Fruit fly (Drosophila melanogaster): ENCODE results near the gene CG8534.
A peak's percentile ranks its signal among the peaks of the same experiment; 100 is the strongest.

Gene CG8534

DNA sequence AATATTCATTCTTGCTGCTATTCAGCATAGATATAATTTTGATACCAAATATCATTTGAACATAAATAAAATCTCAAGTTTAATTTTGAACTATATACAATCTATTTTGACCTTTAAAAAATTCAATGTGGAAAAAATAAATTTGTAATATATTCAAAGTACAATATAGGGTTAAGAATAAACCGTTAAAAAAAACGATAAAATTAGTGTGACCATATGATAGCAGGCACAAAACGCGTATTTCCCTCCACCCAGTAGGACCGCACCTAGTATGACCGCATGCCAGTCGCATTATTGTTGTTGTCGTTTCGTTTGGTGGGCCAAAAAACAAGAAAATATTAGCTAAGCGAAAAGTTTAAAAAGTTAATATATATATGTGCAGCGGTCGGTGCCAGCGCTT, 19.5 kb upstream of the CG8534 start, which contains the start of gene CG8516:
Gene CG8516 (plus strand): TSS at position 278 of the 400 bp plus-strand sequence.
- TF ChIP-seq OdsH (GFP tag; optimal IDR thresholded peaks at IDR 0.05), result no peak
- TF ChIP-seq Jra (GFP tag; optimal IDR thresholded peaks at IDR 0.05), result no peak
- no peak for TF ChIP-seq fru (GFP tag; optimal IDR thresholded peaks at IDR 0.05)
- no peak for TF ChIP-seq psq (GFP tag; optimal IDR thresholded peaks at IDR 0.05)
- no peak for TF ChIP-seq Mio (GFP tag; optimal IDR thresholded peaks at IDR 0.05)
- TF ChIP-seq Hnf4 (GFP tag; optimal IDR thresholded peaks at IDR 0.05), result no peak
- TF ChIP-seq CG32264 (GFP tag; optimal IDR thresholded peaks at IDR 0.05), result no peak
- TF ChIP-seq Sp1 (GFP tag; optimal IDR thresholded peaks at IDR 0.05), result peak; percentile 11
- peak in 1 of 2 experiments; percentile 29 for TF ChIP-seq foxo (GFP tag; optimal IDR thresholded peaks at IDR 0.05)
- TF ChIP-seq brk (GFP tag; optimal IDR thresholded peaks at IDR 0.05), result no peak
- TF ChIP-seq lola (GFP tag; optimal IDR thresholded peaks at IDR 0.05), result no peak
- TF ChIP-seq dsf (GFP tag; optimal IDR thresholded peaks at IDR 0.05; ENCODE audit: borderline replicate concordance), result no peak
- no peak for TF ChIP-seq CrebA (GFP tag; optimal IDR thresholded peaks at IDR 0.05; ENCODE audit: borderline replicate concordance)
- no peak for TF ChIP-seq GATAd (GFP tag; optimal IDR thresholded peaks at IDR 0.05)
- TF ChIP-seq Dfd (GFP tag; optimal IDR thresholded peaks at IDR 0.05), result no peak
- TF ChIP-seq Abd-B (GFP tag; optimal IDR thresholded peaks at IDR 0.05), result no peak
- TF ChIP-seq usp (GFP tag; optimal IDR thresholded peaks at IDR 0.05), result no peak
- peak; percentile 11 for TF ChIP-seq sv (GFP tag; optimal IDR thresholded peaks at IDR 0.05)
- TF ChIP-seq CG9705 (GFP tag; optimal IDR thresholded peaks at IDR 0.05), result no peak
- peak; percentile 19 for TF ChIP-seq HLH106 (tag; optimal IDR thresholded peaks at IDR 0.05)
- TF ChIP-seq rgr (GFP tag; optimal IDR thresholded peaks at IDR 0.05), result no peak
- no peak for TF ChIP-seq Vsx2 (GFP tag; optimal IDR thresholded peaks at IDR 0.05; ENCODE audit: partially characterized antibody)
- no peak for TF ChIP-seq pan (optimal IDR thresholded peaks at IDR 0.05)
- no peak for TF ChIP-seq dmrt93B (GFP tag; optimal IDR thresholded peaks at IDR 0.05)
- TF ChIP-seq h (GFP tag; optimal IDR thresholded peaks at IDR 0.05), result peak; percentile 29
- no peak for TF ChIP-seq jim (GFP tag; optimal IDR thresholded peaks at IDR 0.05)
- TF ChIP-seq Rel (GFP tag; optimal IDR thresholded peaks at IDR 0.05), result no peak
- peak; percentile 41 for TF ChIP-seq Rel (tag; optimal IDR thresholded peaks at IDR 0.05)
- TF ChIP-seq woc (GFP tag; optimal IDR thresholded peaks at IDR 0.05), result peak; percentile 24
- no peak for TF ChIP-seq sage (GFP tag; optimal IDR thresholded peaks at IDR 0.05)

DNA sequence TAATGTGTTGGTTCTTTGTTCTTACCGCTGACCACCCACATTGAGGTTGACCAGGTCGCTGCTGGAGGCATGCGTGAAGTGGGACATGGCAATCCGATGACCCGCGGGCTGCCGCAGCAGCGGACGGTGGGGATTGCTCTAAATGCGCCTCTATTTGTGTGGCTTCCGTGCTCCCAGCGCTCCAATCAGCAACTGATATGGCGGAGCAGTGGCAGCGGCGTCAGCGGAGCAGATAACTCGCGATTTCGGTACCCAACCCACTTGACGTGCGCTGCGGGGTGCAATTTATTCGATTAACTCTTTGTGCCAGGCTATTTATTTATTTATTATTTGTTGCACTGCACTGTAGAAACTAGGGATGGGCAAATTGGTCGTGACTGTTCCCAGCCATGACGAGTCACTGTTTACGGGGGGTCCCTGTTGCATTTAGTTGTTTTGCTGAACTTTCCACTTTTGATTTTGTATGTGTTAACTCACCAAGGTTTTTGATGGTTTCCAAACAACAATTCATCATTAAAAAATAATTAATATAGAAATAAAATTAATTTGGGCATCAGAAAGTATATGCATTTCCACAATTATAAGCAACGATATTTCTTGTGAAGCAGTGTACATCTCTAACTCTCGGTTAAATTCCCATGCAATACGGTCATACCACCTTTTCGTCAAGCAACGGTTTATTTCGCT, 11.8 kb upstream of the CG8534 start, which contains the start of the genes CG9467 and CG8526:
Gene CG9467 (minus strand): TSS at position 383 of the 687 bp plus-strand sequence.
Gene CG8526 (plus strand): TSS at position 637 of the 687 bp plus-strand sequence.
- TF ChIP-seq Sp1 (GFP tag; optimal IDR thresholded peaks at IDR 0.05), result peak; percentile 59
- TF ChIP-seq Myc (optimal IDR thresholded peaks at IDR 0.05), result peak; percentile 55
- no peak for TF ChIP-seq pan (optimal IDR thresholded peaks at IDR 0.05)
- no peak for TF ChIP-seq CG32264 (GFP tag; optimal IDR thresholded peaks at IDR 0.05)
- peak; percentile 38 for TF ChIP-seq psq (GFP tag; optimal IDR thresholded peaks at IDR 0.05)
- no peak for TF ChIP-seq dmrt93B (GFP tag; optimal IDR thresholded peaks at IDR 0.05)
- no peak for TF ChIP-seq lola (GFP tag; optimal IDR thresholded peaks at IDR 0.05)
- TF ChIP-seq rgr (GFP tag; optimal IDR thresholded peaks at IDR 0.05), result peak; percentile 74
- TF ChIP-seq N (GFP tag; optimal IDR thresholded peaks at IDR 0.05), result no peak
- TF ChIP-seq woc (GFP tag; optimal IDR thresholded peaks at IDR 0.05), result peak; percentile 82
- peak; percentile 55 for TF ChIP-seq fru (GFP tag; optimal IDR thresholded peaks at IDR 0.05)
- TF ChIP-seq Hr78 (GFP tag; optimal IDR thresholded peaks at IDR 0.05), result no peak
- no peak for TF ChIP-seq Vsx2 (GFP tag; optimal IDR thresholded peaks at IDR 0.05; ENCODE audit: partially characterized antibody)
- TF ChIP-seq dl (GFP tag; optimal IDR thresholded peaks at IDR 0.05; ENCODE audit: insufficient read depth in 1 of 2, partially characterized antibody in 2 of 2), result no peak
- no peak for TF ChIP-seq sage (GFP tag; optimal IDR thresholded peaks at IDR 0.05)
- peak; percentile 56 for TF ChIP-seq sv (GFP tag; optimal IDR thresholded peaks at IDR 0.05)
- no peak for TF ChIP-seq br (GFP tag; optimal IDR thresholded peaks at IDR 0.05)
- TF ChIP-seq ey (GFP tag; optimal IDR thresholded peaks at IDR 0.05), result peak; percentile 57
- TF ChIP-seq tai (GFP tag; optimal IDR thresholded peaks at IDR 0.05), result no peak
- no peak for TF ChIP-seq jim (GFP tag; optimal IDR thresholded peaks at IDR 0.05)
- TF ChIP-seq Abd-B (GFP tag; optimal IDR thresholded peaks at IDR 0.05), result no peak
- TF ChIP-seq Mio (GFP tag; optimal IDR thresholded peaks at IDR 0.05), result no peak
- TF ChIP-seq usp (GFP tag; optimal IDR thresholded peaks at IDR 0.05), result no peak
- TF ChIP-seq h (GFP tag; optimal IDR thresholded peaks at IDR 0.05), result peak; percentile 69
- no peak for TF ChIP-seq dsf (GFP tag; optimal IDR thresholded peaks at IDR 0.05; ENCODE audit: borderline replicate concordance)
- TF ChIP-seq OdsH (GFP tag; optimal IDR thresholded peaks at IDR 0.05), result peak; percentile 54
- no peak for TF ChIP-seq CrebA (GFP tag; optimal IDR thresholded peaks at IDR 0.05; ENCODE audit: borderline replicate concordance)
- TF ChIP-seq CG9705 (GFP tag; optimal IDR thresholded peaks at IDR 0.05), result peak; percentile 60
- no peak for TF ChIP-seq Rel (GFP tag; optimal IDR thresholded peaks at IDR 0.05)
- TF ChIP-seq Rel (tag; optimal IDR thresholded peaks at IDR 0.05), result peak; percentile 64
- TF ChIP-seq Hr83 (GFP tag; optimal IDR thresholded peaks at IDR 0.05; ENCODE audit: poor library complexity, severe bottlenecking), result no peak
- TF ChIP-seq GATAd (GFP tag; optimal IDR thresholded peaks at IDR 0.05), result no peak
- TF ChIP-seq brk (GFP tag; optimal IDR thresholded peaks at IDR 0.05), result no peak
- TF ChIP-seq foxo (GFP tag; optimal IDR thresholded peaks at IDR 0.05), result peak in 1 of 2 experiments; percentile 79
- peak; percentile 24 for TF ChIP-seq Jra (GFP tag; optimal IDR thresholded peaks at IDR 0.05)
- no peak for TF ChIP-seq Dif (GFP tag; optimal IDR thresholded peaks at IDR 0.05; ENCODE audit: partially characterized antibody)
- TF ChIP-seq HLH106 (tag; optimal IDR thresholded peaks at IDR 0.05), result peak; percentile 82
- no peak for TF ChIP-seq Hnf4 (GFP tag; optimal IDR thresholded peaks at IDR 0.05)
- no peak for TF ChIP-seq Dfd (GFP tag; optimal IDR thresholded peaks at IDR 0.05)

All from whole organism, wandering third instar larva.